Worm (Caenorhabditis elegans): ENCODE results near the gene F19F10.11.

DNA sequence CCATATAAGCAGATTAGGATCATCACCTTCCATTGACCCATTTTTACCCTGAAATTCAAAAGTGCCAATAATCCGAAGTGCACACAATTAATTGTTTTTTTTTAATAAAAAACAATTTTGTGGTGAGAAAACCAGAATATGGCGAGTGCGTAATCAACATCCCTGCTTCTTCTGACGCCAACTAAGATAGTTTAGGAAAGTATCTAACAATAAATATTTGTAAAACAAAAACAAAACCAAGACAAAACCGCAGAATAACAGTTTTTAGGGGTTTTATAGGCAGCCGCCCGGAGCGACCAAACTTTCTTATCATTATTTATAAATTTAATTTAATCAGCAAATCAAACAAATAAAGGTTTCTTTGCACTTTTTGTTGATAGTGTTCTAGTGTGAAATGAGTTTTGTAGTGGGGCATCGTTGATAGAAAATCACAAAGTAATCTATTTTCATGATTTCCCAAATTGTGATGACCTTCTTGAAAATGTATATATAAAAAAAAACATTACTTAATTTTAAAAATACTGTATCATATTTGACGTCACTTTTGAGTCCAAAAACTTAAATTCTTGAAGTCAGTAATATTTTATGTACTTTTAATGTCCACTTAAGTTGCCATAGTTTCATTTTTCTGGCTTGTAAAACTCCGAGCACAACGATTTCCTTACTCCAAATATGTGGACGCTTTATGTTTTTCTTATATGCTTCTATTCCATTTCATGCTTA is 22.4 kb upstream of the F19F10.11 start, which contains the start of the genes folt-3 and clec-214:
- TF ChIP-seq F22D6.2 (tag; optimal IDR thresholded peaks at IDR 0.05): no peak
- no peak for TF ChIP-seq die-1 (tag; optimal IDR thresholded peaks at IDR 0.05)
- no peak for TF ChIP-seq madf-3 (GFP tag; IDR thresholded peaks at IDR 0.05)
- no peak for TF ChIP-seq lag-1 (GFP tag; IDR thresholded peaks at IDR 0.05)
- no peak for TF ChIP-seq ceh-79 (tag; optimal IDR thresholded peaks at IDR 0.05)
- TF ChIP-seq nhr-90 (tag; optimal IDR thresholded peaks at IDR 0.05): no peak
- no peak for TF ChIP-seq unc-62 (GFP tag; optimal IDR thresholded peaks at IDR 0.05)

Measured in whole organism, young adult.